Worm (Caenorhabditis elegans): ENCODE data around the gene oig-5.

- TF ChIP-seq T23F11.4 (GFP tag; optimal IDR thresholded peaks at IDR 0.05) (no peak), ama-1 (optimal IDR thresholded peaks at IDR 0.05) (no peak), odd-2 (tag; optimal IDR thresholded peaks at IDR 0.05) (no peak), F13H6.1 (tag; optimal IDR thresholded peaks at IDR 0.05) (no peak), nhr-11 (tag; optimal IDR thresholded peaks at IDR 0.05) (no peak), ceh-24 (tag; optimal IDR thresholded peaks at IDR 0.05) (no peak), ceh-48 (tag; optimal IDR thresholded peaks at IDR 0.05) (no peak), pha-4 (tag; optimal IDR thresholded peaks at IDR 0.05) (no peak), unc-86 (tag; optimal IDR thresholded peaks at IDR 0.05) (no peak), pag-3 (tag; optimal IDR thresholded peaks at IDR 0.05; ENCODE audit: borderline replicate concordance) (no peak), nfya-1 (tag; optimal IDR thresholded peaks at IDR 0.05) (no peak), hlh-15 (tag; optimal IDR thresholded peaks at IDR 0.05) (no peak), sox-4 (tag; optimal IDR thresholded peaks at IDR 0.05) (no peak)
These were observed 41.7 kb upstream of the oig-5 start, which contains the start of gene Y57G11C.5 for ce11 chrIV:14765336-14765735.
